Fruit fly (Drosophila melanogaster): ENCODE measurements around the gene CG43091.

The CG43091 gene

DNA sequence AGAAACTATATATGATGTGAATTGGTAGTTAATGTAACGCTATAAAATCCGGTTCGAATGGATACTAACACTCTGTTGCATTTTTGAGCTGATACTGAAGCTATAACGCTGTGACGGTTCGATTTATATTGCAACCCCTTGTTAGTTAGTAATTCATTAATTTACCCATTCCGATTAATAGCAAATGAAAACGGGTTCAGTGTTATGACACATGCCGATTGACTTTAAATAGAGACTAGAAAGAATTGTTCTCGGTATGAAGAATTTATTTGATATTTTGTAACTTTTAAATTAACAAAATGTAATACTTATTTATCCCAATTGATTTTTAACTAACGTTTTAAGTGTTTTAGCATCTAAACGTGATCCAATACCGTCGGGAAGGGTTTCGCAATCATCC lies at the start of gene CG43091:
TSS of gene CG43091 (minus strand) at position 101 of the 400 bp plus-strand sequence.
- TF ChIP-seq CG6792 (GFP tag; optimal IDR thresholded peaks at IDR 0.05) (no peak), vri (GFP tag; optimal IDR thresholded peaks at IDR 0.05) (no peak), CG7368 (GFP tag; optimal IDR thresholded peaks at IDR 0.05) (no peak), CG11294 (GFP tag; IDR thresholded peaks at IDR 0.05) (no peak), Hr4 (GFP tag; optimal IDR thresholded peaks at IDR 0.05) (no peak), Gug (GFP tag; IDR thresholded peaks at IDR 0.05) (no peak), Hr39 (GFP tag; optimal IDR thresholded peaks at IDR 0.05) (no peak)

DNA sequence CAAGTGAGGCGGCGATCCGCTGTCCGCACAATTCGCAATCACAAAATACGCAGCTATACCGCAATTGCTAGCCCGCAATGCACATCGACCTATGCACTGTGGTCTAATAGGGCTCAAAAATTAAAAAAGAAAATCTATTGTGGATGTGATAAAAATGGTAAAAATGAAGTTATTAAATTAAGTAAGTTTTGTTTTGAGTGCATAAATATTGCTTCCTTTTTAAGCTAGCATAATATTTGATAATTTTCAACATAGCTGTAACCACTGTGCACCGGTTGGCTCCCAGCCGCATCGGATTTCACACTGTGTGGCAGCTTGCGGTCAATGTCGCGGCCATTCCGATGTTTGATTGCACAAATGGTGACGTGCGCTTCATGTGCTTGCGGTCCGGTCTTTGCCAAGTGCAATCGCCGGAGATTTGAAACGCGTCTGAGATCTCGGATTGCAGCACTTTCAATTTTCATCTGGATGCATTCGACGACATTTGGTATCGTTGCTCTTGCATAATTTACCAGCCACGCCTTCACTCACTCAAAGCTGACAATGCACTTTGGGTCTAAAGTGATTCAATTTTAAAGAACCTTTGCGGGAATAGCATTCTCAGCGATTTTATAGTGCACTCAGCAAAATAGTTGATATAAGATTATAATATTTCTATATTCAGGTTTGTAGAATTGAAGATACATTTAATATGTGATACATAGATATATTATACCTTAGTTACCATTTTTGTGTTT lies 48.1 kb upstream of the CG43091 start:
- peak; percentile 40 for TF ChIP-seq OdsH (GFP tag; optimal IDR thresholded peaks at IDR 0.05)
- peak; percentile 73 for TF ChIP-seq CG15336 (GFP tag; IDR thresholded peaks at IDR 0.05)
- TF ChIP-seq CG10669 (GFP tag; optimal IDR thresholded peaks at IDR 0.05): peak; percentile 44
- no peak for TF ChIP-seq Hr38 (GFP tag; optimal IDR thresholded peaks at IDR 0.05)
- no peak for TF ChIP-seq CG8319 (GFP tag; optimal IDR thresholded peaks at IDR 0.05)
- peak; percentile 47; the same call in 1 of the 2 replicates for TF ChIP-seq CG11294 (GFP tag; IDR thresholded peaks at IDR 0.05)
- peak; percentile 12 for TF ChIP-seq CG6792 (GFP tag; optimal IDR thresholded peaks at IDR 0.05)
- TF ChIP-seq cyc (GFP tag; optimal IDR thresholded peaks at IDR 0.05): peak; percentile 28
- no peak for TF ChIP-seq fd85E (GFP tag; optimal IDR thresholded peaks at IDR 0.05)
- peak; percentile 25 for TF ChIP-seq achi (GFP tag; optimal IDR thresholded peaks at IDR 0.05)
- no peak for TF ChIP-seq CG1621 (tag; optimal IDR thresholded peaks at IDR 0.05)
- TF ChIP-seq net (GFP tag; optimal IDR thresholded peaks at IDR 0.05): no peak
- peak; percentile 2 for TF ChIP-seq fd59A (GFP tag; optimal IDR thresholded peaks at IDR 0.05)
- TF ChIP-seq Lpt (GFP tag; optimal IDR thresholded peaks at IDR 0.05): no peak
- TF ChIP-seq CG6163 (GFP tag; IDR thresholded peaks at IDR 0.05): peak; percentile 54; the same call in 2 of the 3 replicates
- no peak for TF ChIP-seq esn (GFP tag; optimal IDR thresholded peaks at IDR 0.05)
- TF ChIP-seq CG8119 (GFP tag; IDR thresholded peaks at IDR 0.05): peak; percentile 68; the same call in 2 of the 3 replicates
- no peak for TF ChIP-seq Gug (GFP tag; IDR thresholded peaks at IDR 0.05)
- TF ChIP-seq Hr4 (GFP tag; optimal IDR thresholded peaks at IDR 0.05): peak; percentile 57
- TF ChIP-seq CG3032 (tag; optimal IDR thresholded peaks at IDR 0.05): no peak
- TF ChIP-seq CG6808 (GFP tag; optimal IDR thresholded peaks at IDR 0.05): peak; percentile 28
- no peak for TF ChIP-seq salr (GFP tag; optimal IDR thresholded peaks at IDR 0.05)
- peak; percentile 31 for TF ChIP-seq lz (GFP tag; optimal IDR thresholded peaks at IDR 0.05)
- peak; percentile 49 for TF ChIP-seq CG3919 (GFP tag; optimal IDR thresholded peaks at IDR 0.05)
- no peak for TF ChIP-seq Sox102F (GFP tag; optimal IDR thresholded peaks at IDR 0.05)
- peak; percentile 52 for TF ChIP-seq CG32006 (GFP tag; optimal IDR thresholded peaks at IDR 0.05)
- TF ChIP-seq Ets21C (GFP tag; optimal IDR thresholded peaks at IDR 0.05): peak; percentile 1
- peak; percentile 24 for TF ChIP-seq CG6276 (GFP tag; optimal IDR thresholded peaks at IDR 0.05)
- no peak for TF ChIP-seq CG9139 (GFP tag; optimal IDR thresholded peaks at IDR 0.05)
- no peak for TF ChIP-seq CG11902 (GFP tag; optimal IDR thresholded peaks at IDR 0.05)
- peak; percentile 68; the same call in 2 of the 3 replicates for TF ChIP-seq eg (GFP tag; IDR thresholded peaks at IDR 0.05)
- peak; percentile 41 for TF ChIP-seq Ets96B (tag; optimal IDR thresholded peaks at IDR 0.05)
- peak; percentile 79 for TF ChIP-seq Eip78C (GFP tag)
- TF ChIP-seq Hr39 (GFP tag; optimal IDR thresholded peaks at IDR 0.05): peak; percentile 10
- peak; percentile 42 for TF ChIP-seq CG10631 (GFP tag; optimal IDR thresholded peaks at IDR 0.05)
- peak; percentile 25 for TF ChIP-seq acj6 (GFP tag; optimal IDR thresholded peaks at IDR 0.05)
- no peak for TF ChIP-seq dsx (GFP tag; optimal IDR thresholded peaks at IDR 0.05; ENCODE audit: poor library complexity, severe bottlenecking)
- TF ChIP-seq topi (GFP tag; optimal IDR thresholded peaks at IDR 0.05): peak; percentile 36
- TF ChIP-seq dac (GFP tag; optimal IDR thresholded peaks at IDR 0.05): no peak
- TF ChIP-seq Blimp-1 (GFP tag; optimal IDR thresholded peaks at IDR 0.05): no peak
- peak; percentile 18 for TF ChIP-seq CG34406 (GFP tag; optimal IDR thresholded peaks at IDR 0.05)
- no peak for TF ChIP-seq Eip93F (GFP tag; optimal IDR thresholded peaks at IDR 0.05)
- no peak for TF ChIP-seq vri (GFP tag; optimal IDR thresholded peaks at IDR 0.05)
- peak; percentile 3 for TF ChIP-seq Sox14 (GFP tag; optimal IDR thresholded peaks at IDR 0.05)
- no peak for TF ChIP-seq fkh (GFP tag; optimal IDR thresholded peaks at IDR 0.05)
- peak in 1 of 2 experiments; percentile 8 for TF ChIP-seq ss (GFP tag; optimal IDR thresholded peaks at IDR 0.05)

All from whole organism, prepupa.